Fruit fly (Drosophila melanogaster): ENCODE results near the gene out.

Gene out

dm6 chrX:19352830-19353441, 31.0 kb upstream of the out start, which contains the start of gene kek5 (continued):
- TF ChIP-seq Met (GFP tag; optimal IDR thresholded peaks at IDR 0.05) = peak; percentile 54
- TF ChIP-seq Eip93F (GFP tag; optimal IDR thresholded peaks at IDR 0.05) = no peak
- peak; percentile 40 for TF ChIP-seq achi (GFP tag; optimal IDR thresholded peaks at IDR 0.05)
- TF ChIP-seq Sox14 (GFP tag; optimal IDR thresholded peaks at IDR 0.05) = no peak
- peak; percentile 19 for TF ChIP-seq net (GFP tag; optimal IDR thresholded peaks at IDR 0.05)
- TF ChIP-seq CG4318 (GFP tag; optimal IDR thresholded peaks at IDR 0.05) = peak; percentile 14
- TF ChIP-seq Sox102F (GFP tag; optimal IDR thresholded peaks at IDR 0.05) = peak; percentile 25
- peak; percentile 76 for TF ChIP-seq svp (GFP tag)
- no peak for TF ChIP-seq dac (GFP tag; optimal IDR thresholded peaks at IDR 0.05)
- TF ChIP-seq OdsH (GFP tag; optimal IDR thresholded peaks at IDR 0.05) = peak; percentile 40
- TF ChIP-seq CG31627 (GFP tag; optimal IDR thresholded peaks at IDR 0.05) = no peak
- peak; percentile 44 for TF ChIP-seq CG6276 (GFP tag; optimal IDR thresholded peaks at IDR 0.05)
- peak; percentile 38 for TF ChIP-seq acj6 (GFP tag; optimal IDR thresholded peaks at IDR 0.05)
- peak; percentile 21 for TF ChIP-seq CG34406 (GFP tag; optimal IDR thresholded peaks at IDR 0.05)
- peak; percentile 27 for TF ChIP-seq Ets96B (tag; optimal IDR thresholded peaks at IDR 0.05)
- TF ChIP-seq lz (GFP tag; optimal IDR thresholded peaks at IDR 0.05) = peak; percentile 43
- peak; percentile 2 for TF ChIP-seq dsx (GFP tag; optimal IDR thresholded peaks at IDR 0.05; ENCODE audit: poor library complexity, severe bottlenecking)
- peak; percentile 55 for TF ChIP-seq pdm3 (GFP tag; optimal IDR thresholded peaks at IDR 0.05)
- TF ChIP-seq fd59A (GFP tag; optimal IDR thresholded peaks at IDR 0.05) = no peak
- no peak for TF ChIP-seq CG9139 (GFP tag; optimal IDR thresholded peaks at IDR 0.05)
- TF ChIP-seq CG3919 (GFP tag; optimal IDR thresholded peaks at IDR 0.05) = peak; percentile 17
- no peak for TF ChIP-seq vri (GFP tag; optimal IDR thresholded peaks at IDR 0.05)
- TF ChIP-seq CG1621 (tag; optimal IDR thresholded peaks at IDR 0.05) = no peak
- TF ChIP-seq Ets21C (GFP tag; optimal IDR thresholded peaks at IDR 0.05) = no peak
- TF ChIP-seq CG10631 (GFP tag; optimal IDR thresholded peaks at IDR 0.05) = peak; percentile 34
- TF ChIP-seq cyc (GFP tag; optimal IDR thresholded peaks at IDR 0.05) = peak; percentile 1
- peak; percentile 35 for TF ChIP-seq esn (GFP tag; optimal IDR thresholded peaks at IDR 0.05)
- peak; percentile 48 for TF ChIP-seq topi (GFP tag; optimal IDR thresholded peaks at IDR 0.05)
- TF ChIP-seq CG6163 (GFP tag; IDR thresholded peaks at IDR 0.05) = no peak; the same call in 2 of the 3 replicates

DNA sequence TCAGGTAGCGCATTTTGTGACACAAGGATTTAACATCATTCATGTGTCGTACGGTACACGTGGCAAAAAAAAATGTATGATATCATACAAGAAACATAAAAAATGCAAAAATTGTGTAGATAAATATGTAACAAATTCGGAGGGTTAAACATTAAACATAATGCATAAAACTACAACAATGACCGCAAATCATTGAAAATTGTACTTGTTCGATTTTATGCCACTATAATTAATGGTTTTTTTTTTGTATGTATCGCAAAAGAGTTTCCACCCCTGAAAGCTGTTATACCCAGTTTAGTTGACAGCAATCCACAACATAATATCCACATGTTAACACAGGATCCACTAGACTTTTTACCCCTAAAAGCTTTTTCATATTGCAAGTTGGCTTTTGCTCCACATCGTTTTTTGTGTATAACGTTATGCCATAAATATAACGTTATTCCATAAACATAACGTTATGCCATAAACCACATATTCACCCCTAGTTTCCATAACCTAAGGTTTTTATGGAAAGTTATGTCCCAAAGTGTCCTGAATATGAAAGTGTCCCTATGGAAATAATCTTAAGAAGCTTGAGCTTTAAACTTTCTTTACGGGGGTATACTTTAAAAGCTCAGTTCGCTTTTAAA, 27.0 kb upstream of the out start:
- TF ChIP-seq CG10631 (GFP tag; optimal IDR thresholded peaks at IDR 0.05) (peak; percentile 42), Sox102F (GFP tag; optimal IDR thresholded peaks at IDR 0.05) (peak; percentile 55), CG10669 (GFP tag; optimal IDR thresholded peaks at IDR 0.05) (no peak), salr (GFP tag; optimal IDR thresholded peaks at IDR 0.05) (peak in 1 of 2 experiments; percentile 15), Sox14 (GFP tag; optimal IDR thresholded peaks at IDR 0.05) (peak; percentile 40), pdm3 (GFP tag; optimal IDR thresholded peaks at IDR 0.05) (peak; percentile 63), Eip78C (GFP tag) (peak; percentile 44), OdsH (GFP tag; optimal IDR thresholded peaks at IDR 0.05) (peak; percentile 58), esn (GFP tag; optimal IDR thresholded peaks at IDR 0.05) (peak; percentile 63), lz (GFP tag; optimal IDR thresholded peaks at IDR 0.05) (peak; percentile 12), CG3919 (GFP tag; optimal IDR thresholded peaks at IDR 0.05) (no peak), Hr4 (GFP tag; optimal IDR thresholded peaks at IDR 0.05) (peak; percentile 15), CG6792 (GFP tag; optimal IDR thresholded peaks at IDR 0.05) (peak; percentile 45), CG31627 (GFP tag; optimal IDR thresholded peaks at IDR 0.05) (peak; percentile 41), net (GFP tag; optimal IDR thresholded peaks at IDR 0.05) (peak; percentile 27), Met (GFP tag; optimal IDR thresholded peaks at IDR 0.05) (peak; percentile 31), topi (GFP tag; optimal IDR thresholded peaks at IDR 0.05) (no peak), Hr39 (GFP tag; optimal IDR thresholded peaks at IDR 0.05) (peak; percentile 30), CG11902 (GFP tag; optimal IDR thresholded peaks at IDR 0.05) (no peak), CG9139 (GFP tag; optimal IDR thresholded peaks at IDR 0.05) (no peak), CG4318 (GFP tag; optimal IDR thresholded peaks at IDR 0.05) (peak; percentile 28), achi (GFP tag; optimal IDR thresholded peaks at IDR 0.05) (peak; percentile 55), CG1621 (tag; optimal IDR thresholded peaks at IDR 0.05) (no peak), Smox (GFP tag; optimal IDR thresholded peaks at IDR 0.05) (peak; percentile 35), CG8632 (GFP tag; optimal IDR thresholded peaks at IDR 0.05) (peak; percentile 11), Lpt (GFP tag; optimal IDR thresholded peaks at IDR 0.05) (peak; percentile 35)

All from whole organism, prepupa.